Fruit fly (Drosophila melanogaster) whole organism, embryonic: ENCODE measurements around the gene Prdm13.

Experiments
- ATbp ChIP-seq: fragments of 200-800 bp; sonication (Bioruptor generic); optimal IDR thresholded peaks from 2 replicates; lab custom pipeline; 2017; ENCODE audit warnings: missing biosample characterization, mild to moderate bottlenecking, missing genetic modification characterization, missing genetic modification reagents
- Adf1 ChIP-seq: fragments of 200-800 bp; sonication (Bioruptor generic); IDR thresholded peaks from 2 replicates; pipeline ENCODE4 v1.3.6; 2022; ENCODE audit warnings: missing biosample characterization, missing genetic modification characterization
- Atf3 ChIP-seq: fragments of 200-800 bp; sonication (Bioruptor generic); optimal IDR thresholded peaks from 3 replicates; lab custom pipeline; 2016; ENCODE audit warnings: missing biosample characterization, missing genetic modification characterization
- Bdp1 ChIP-seq: fragments of 200-800 bp; sonication (Bioruptor generic); optimal IDR thresholded peaks from 3 replicates; lab custom pipeline; 2016; ENCODE audit warnings: missing biosample characterization, missing genetic modification characterization
- CG10565 ChIP-seq: fragments of 200-800 bp; sonication (Bioruptor generic); optimal IDR thresholded peaks from 3 replicates; lab custom pipeline; 2016; ENCODE audit warnings: missing biosample characterization, mild to moderate bottlenecking, missing genetic modification characterization
- CG11247 ChIP-seq: fragments of 200-800 bp; sonication (Bioruptor generic); IDR thresholded peaks from 2 replicates; pipeline ENCODE4 v1.3.6; 2022; ENCODE audit warnings: missing biosample characterization, missing genetic modification characterization
- CG12071 ChIP-seq: fragments of 200-800 bp; sonication (Bioruptor generic); optimal IDR thresholded peaks from 3 replicates; lab custom pipeline; 2018; ENCODE audit warnings: missing biosample characterization, mild to moderate bottlenecking, missing genetic modification characterization
- CG13624 ChIP-seq: fragments of 200-800 bp; sonication (Bioruptor generic); optimal IDR thresholded peaks from 2 replicates; lab custom pipeline; 2016; ENCODE audit warnings: missing biosample characterization, missing genetic modification characterization
- CG15601 ChIP-seq: fragments of 200-800 bp; sonication (Bioruptor generic); optimal IDR thresholded peaks from 3 replicates; lab custom pipeline; 2019; ENCODE audit warnings: missing biosample characterization, mild to moderate bottlenecking, missing genetic modification characterization, moderate library complexity
- CG17186 ChIP-seq: fragments of 200-800 bp; sonication (Bioruptor generic); optimal IDR thresholded peaks from 3 replicates; lab custom pipeline; 2017; ENCODE audit warnings: missing biosample characterization, missing genetic modification reagents, missing genetic modification characterization
- CG17568 ChIP-seq: fragments of 200-800 bp; sonication (Bioruptor generic); optimal IDR thresholded peaks from 2 replicates; lab custom pipeline; 2018; ENCODE audit warnings: missing biosample characterization, mild to moderate bottlenecking, missing genetic modification characterization, moderate library complexity
- CG18011 ChIP-seq: fragments of 200-800 bp; sonication (Bioruptor generic); optimal IDR thresholded peaks from 2 replicates; lab custom pipeline; 2017; ENCODE audit warnings: missing biosample characterization, missing genetic modification characterization, mild to moderate bottlenecking, moderate library complexity, missing genotype
- CG18599 ChIP-seq: fragments of 200-800 bp; sonication (Bioruptor generic); optimal IDR thresholded peaks from 3 replicates; lab custom pipeline; 2017; ENCODE audit warnings: missing biosample characterization, missing genetic modification characterization, mild to moderate bottlenecking, moderate library complexity, missing genetic modification reagents
- CG18619 ChIP-seq: fragments of 200-800 bp; sonication (Bioruptor generic); optimal IDR thresholded peaks from 3 replicates; lab custom pipeline; 2017; ENCODE audit warnings: missing biosample characterization, mild to moderate bottlenecking, missing genetic modification characterization
- CG2120 ChIP-seq: fragments of 200-800 bp; sonication (Bioruptor generic); optimal IDR thresholded peaks from 3 replicates; lab custom pipeline; 2016; ENCODE audit warnings: missing biosample characterization, missing genetic modification characterization
- CG2129 ChIP-seq: fragments of 200-800 bp; sonication (Bioruptor generic); IDR thresholded peaks from 2 replicates; pipeline ENCODE4 v1.3.6; 2022; ENCODE audit warnings: missing biosample characterization, missing genetic modification characterization; ENCODE audit not compliant: partially characterized antibody
- CG30020 ChIP-seq: fragments of 200-800 bp; optimal IDR thresholded peaks from 2 replicates; lab custom pipeline; 2019; ENCODE audit warnings: missing biosample characterization, mild to moderate bottlenecking, missing genetic modification characterization, moderate library complexity
- CG32772 ChIP-seq: fragments of 200-800 bp; sonication (Bioruptor generic); IDR thresholded peaks from 2 replicates; pipeline ENCODE4 v1.3.6; 2022; ENCODE audit warnings: missing biosample characterization, missing genetic modification characterization
- CG3847 ChIP-seq: fragments of 200-800 bp; sonication (Bioruptor generic); IDR thresholded peaks from 2 replicates; pipeline ENCODE4 v1.3.6; 2022; ENCODE audit warnings: missing biosample characterization, missing genetic modification characterization
- CG4820 ChIP-seq: fragments of 200-800 bp; sonication (Bioruptor generic); optimal IDR thresholded peaks from 3 replicates; lab custom pipeline; 2016; ENCODE audit warnings: missing biosample characterization, missing genetic modification characterization
- CG7786 ChIP-seq: fragments of 200-800 bp; sonication (Bioruptor generic); optimal IDR thresholded peaks from 2 replicates; lab custom pipeline; 2016; ENCODE audit warnings: missing biosample characterization, missing genetic modification characterization
- CG8388 ChIP-seq: fragments of 200-800 bp; sonication (Bioruptor generic); optimal IDR thresholded peaks from 2 replicates; lab custom pipeline; 2019; ENCODE audit warnings: missing biosample characterization, mild to moderate bottlenecking, missing genetic modification characterization, moderate library complexity
- CG9932 ChIP-seq: fragments of 200-800 bp; sonication (Bioruptor generic); IDR thresholded peaks from 2 replicates; pipeline ENCODE4 v1.3.6; 2022; ENCODE audit warnings: missing biosample characterization, missing genetic modification characterization
- Dek ChIP-seq: fragments of 200-800 bp; sonication (Bioruptor generic); optimal IDR thresholded peaks from 3 replicates; lab custom pipeline; 2019; ENCODE audit warnings: missing biosample characterization, mild to moderate bottlenecking, missing genetic modification characterization, moderate library complexity
- HLH4C ChIP-seq: fragments of 200-800 bp; sonication (Bioruptor generic); IDR thresholded peaks from 3 replicates; pipeline ENCODE4 v1.3.6; 2022; ENCODE audit warnings: missing biosample characterization, missing genetic modification characterization; ENCODE audit not compliant: partially characterized antibody
- HmgD ChIP-seq: fragments of 200-800 bp; sonication (Bioruptor generic); optimal IDR thresholded peaks from 3 replicates; lab custom pipeline; 2016; ENCODE audit warnings: missing biosample characterization, missing genetic modification characterization
- Max ChIP-seq: fragments of 200-800 bp; sonication (Bioruptor generic); optimal IDR thresholded peaks from 2 replicates; lab custom pipeline; 2016; ENCODE audit warnings: missing biosample characterization, mild to moderate bottlenecking, missing genetic modification characterization
- Med ChIP-seq: fragments of 200-800 bp; sonication (Bioruptor generic); peaks from one replicate; lab custom pipeline; 2016; ENCODE audit warnings: missing biosample characterization, missing genetic modification characterization, mild to moderate bottlenecking, inconsistent platforms, moderate library complexity
- NC2β ChIP-seq: fragments of 200-800 bp; sonication (Bioruptor generic); optimal IDR thresholded peaks from 2 replicates; lab custom pipeline; 2016; ENCODE audit warnings: missing biosample characterization, missing genetic modification characterization
- NfI ChIP-seq: fragments of 200-800 bp; sonication (Bioruptor generic); optimal IDR thresholded peaks from 3 replicates; lab custom pipeline; 2018; ENCODE audit warnings: missing biosample characterization, mild to moderate bottlenecking, missing genetic modification characterization, moderate library complexity
- Sox100B ChIP-seq: fragments of 200-800 bp; sonication (Bioruptor generic); optimal IDR thresholded peaks from 3 replicates; lab custom pipeline; 2018; ENCODE audit warnings: missing biosample characterization, mild to moderate bottlenecking, missing genetic modification characterization
- Sox102F ChIP-seq: fragments of 200-800 bp; sonication (Bioruptor generic); optimal IDR thresholded peaks from 2 replicates; lab custom pipeline; 2018; ENCODE audit warnings: missing biosample characterization, mild to moderate bottlenecking, missing genetic modification characterization, moderate library complexity
- amos ChIP-seq: fragments of 200-800 bp; sonication (Bioruptor generic); IDR thresholded peaks from 2 replicates; pipeline ENCODE4 v1.3.6; 2022; ENCODE audit warnings: missing biosample characterization, missing genetic modification characterization; ENCODE audit not compliant: partially characterized antibody
- corto ChIP-seq: fragments of 200-800 bp; sonication (Bioruptor generic); optimal IDR thresholded peaks from 2 replicates; lab custom pipeline; 2016; ENCODE audit warnings: missing biosample characterization, mild to moderate bottlenecking, missing genetic modification characterization, moderate library complexity
- dysf ChIP-seq: fragments of 200-800 bp; sonication (Bioruptor generic); IDR thresholded peaks from 3 replicates; pipeline ENCODE4 v1.3.6; 2022; ENCODE audit warnings: missing biosample characterization, missing genetic modification characterization
- eve ChIP-seq, 2 experiments: fragments of >200 bp; optimal IDR thresholded peaks; 2 replicates each; lab custom pipeline; 2017; ENCODE audit warnings: missing biosample characterization in 2 of 2, missing genetic modification characterization in 2 of 2
- fd3F ChIP-seq: fragments of 200-800 bp; sonication (Bioruptor generic); optimal IDR thresholded peaks from 2 replicates; lab custom pipeline; 2018; ENCODE audit warnings: missing biosample characterization, mild to moderate bottlenecking, missing genetic modification characterization, moderate library complexity
- grn ChIP-seq: fragments of 200-800 bp; sonication (Bioruptor generic); optimal IDR thresholded peaks from 3 replicates; lab custom pipeline; 2017; ENCODE audit warnings: missing biosample characterization, missing genetic modification characterization
- jing ChIP-seq: fragments of 200-800 bp; sonication (Bioruptor generic); optimal IDR thresholded peaks from 2 replicates; lab custom pipeline; 2018; ENCODE audit warnings: missing biosample characterization, mild to moderate bottlenecking, missing genetic modification characterization
- kah ChIP-seq: fragments of 200-800 bp; sonication (Bioruptor generic); optimal IDR thresholded peaks from 2 replicates; lab custom pipeline; 2018; ENCODE audit warnings: missing biosample characterization, mild to moderate bottlenecking, missing genetic modification characterization
- maf-S ChIP-seq: fragments of 200-800 bp; sonication (Bioruptor generic); optimal IDR thresholded peaks from 2 replicates; lab custom pipeline; 2016; ENCODE audit warnings: missing biosample characterization, missing genetic modification characterization
- onecut ChIP-seq: fragments of 200-800 bp; sonication (Bioruptor generic); IDR thresholded peaks from 2 replicates; pipeline ENCODE4 v1.3.6; 2022; ENCODE audit warnings: missing biosample characterization, missing genetic modification characterization
- pan ChIP-seq, 4 experiments: fragments of >200 bp in 3 of 4; fragments of 200-800 bp in 1 of 4; sonication (Bioruptor generic) in 1 of 4; optimal IDR thresholded peaks in 3 of 4; IDR thresholded peaks in 1 of 4; 2 replicates each; pipeline versions ENCODE4 v1.3.6 to Lab custom; 2017 to 2022; ENCODE audit warnings: missing biosample characterization in 2 of 4, missing genetic modification characterization in 2 of 4, mixed read lengths in 1 of 4
- sug ChIP-seq: fragments of 200-800 bp; optimal IDR thresholded peaks from 2 replicates; lab custom pipeline; 2019; ENCODE audit warnings: missing biosample characterization, mild to moderate bottlenecking, missing genetic modification characterization, moderate library complexity
- ttk ChIP-seq: fragments of 200-800 bp; sonication (Bioruptor generic); IDR thresholded peaks from 2 replicates; pipeline ENCODE4 v2.1.2; 2022; ENCODE audit warnings: missing biosample characterization, missing genetic modification characterization
- twi ChIP-seq: fragments of 200-800 bp; optimal IDR thresholded peaks from 2 replicates; lab custom pipeline; 2019; ENCODE audit warnings: missing biosample characterization, mild to moderate bottlenecking, missing genetic modification characterization, moderate library complexity
- unpg ChIP-seq: fragments of 200-800 bp; sonication (Bioruptor generic); optimal IDR thresholded peaks from 3 replicates; lab custom pipeline; 2018; ENCODE audit warnings: missing biosample characterization, mild to moderate bottlenecking, missing genetic modification characterization, moderate library complexity

Gene Prdm13

DNA sequence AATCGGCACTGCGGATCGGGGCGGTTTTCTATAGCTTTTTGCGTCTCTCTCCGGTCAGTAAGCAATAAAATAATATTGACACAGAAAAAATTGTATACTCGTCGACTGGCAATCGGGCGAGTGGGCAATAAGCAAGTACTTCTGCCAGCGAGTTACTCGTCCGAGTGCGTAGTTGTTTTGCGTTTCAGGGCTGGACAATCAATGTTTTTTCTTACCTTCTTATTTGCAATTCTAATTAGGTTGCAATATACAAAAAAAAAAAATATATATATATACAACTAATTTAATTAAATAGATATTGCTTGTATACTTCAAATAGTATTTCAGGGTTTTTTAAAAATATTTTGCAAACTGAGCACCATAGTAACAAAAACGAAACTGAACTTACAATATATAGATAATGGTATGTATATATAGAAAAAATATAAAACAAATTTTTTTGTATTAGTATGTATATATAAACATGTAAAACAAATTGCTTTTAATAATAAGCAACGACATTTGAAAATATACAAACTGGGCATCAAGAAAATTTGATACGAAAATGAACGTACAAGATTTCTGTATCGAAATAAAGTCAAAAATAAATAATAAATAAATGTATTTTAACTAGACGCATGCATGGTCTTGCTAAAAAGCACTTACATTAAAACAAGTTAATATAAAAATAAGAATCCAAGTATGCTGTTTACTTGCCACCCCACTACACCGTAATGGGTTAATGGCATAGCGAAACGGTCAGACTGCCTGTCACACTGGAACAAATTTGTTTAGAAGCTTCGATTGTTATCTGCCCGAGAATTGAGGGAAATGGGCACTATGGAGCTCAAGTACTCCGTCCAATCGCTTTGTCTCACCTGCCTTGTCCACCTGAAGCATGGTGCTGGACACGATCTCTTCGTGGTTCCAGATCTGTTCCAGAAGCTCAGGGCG is 26.3 kb downstream of the Prdm13 start, which contains the start of the genes D19A and CG7386 (continued):
- TF ChIP-seq CG8388 (GFP tag; lab: Kevin White, UChicago) (peak; percentile 30), CG32772 (GFP tag; lab: Robert Waterston, UW) (peak; percentile 46; the same call in 1 of the 2 replicates), Sox102F (GFP tag; lab: Kevin White, UChicago) (peak; percentile 58), CG18599 (GFP tag; lab: Kevin White, UChicago) (peak; percentile 43), amos (GFP tag; lab: Robert Waterston, UW) (peak; percentile 34; the same call in 1 of the 2 replicates), ATbp (GFP tag; lab: Kevin White, UChicago) (no peak), sug (tag; lab: Kevin White, UChicago) (peak; percentile 25), CG4820 (GFP tag; lab: Kevin White, UChicago) (peak; percentile 13), NfI (GFP tag; lab: Kevin White, UChicago) (peak; percentile 45), Dek (tag; lab: Kevin White, UChicago) (peak; percentile 47), CG18011 (GFP tag; lab: Kevin White, UChicago) (no peak), Sox100B (GFP tag; lab: Kevin White, UChicago) (peak; percentile 53), NC2β (GFP tag; lab: Kevin White, UChicago) (peak; percentile 31), pan (optimal IDR thresholded peaks at IDR 0.05; lab: Kevin White, UChicago) (no peak), pan (GFP tag; optimal IDR thresholded peaks at IDR 0.05 in 1 of 2, IDR thresholded peaks at IDR 0.05 in 1 of 2) (peak in 1 of 2 experiments; percentile 78), Max (peak; percentile 31), CG9932 (GFP tag; lab: Robert Waterston, UW) (peak; percentile 74), CG18619 (GFP tag; lab: Kevin White, UChicago) (peak; percentile 12), HmgD (GFP tag; lab: Kevin White, UChicago) (peak; percentile 62), kah (GFP tag; lab: Kevin White, UChicago) (peak; percentile 32), CG13624 (peak; percentile 66), CG30020 (tag; lab: Kevin White, UChicago) (peak; percentile 29), CG2120 (GFP tag; lab: Kevin White, UChicago) (peak; percentile 79), ttk (peak; percentile 37; the same call in 1 of the 2 replicates), corto (no peak), twi (no peak), CG7786 (GFP tag; lab: Kevin White, UChicago) (peak; percentile 56), fd3F (GFP tag; lab: Kevin White, UChicago) (peak; percentile 3), unpg (GFP tag; lab: Kevin White, UChicago) (peak; percentile 67), CG17186 (GFP tag; lab: Kevin White, UChicago) (no peak), maf-S (GFP tag; lab: Kevin White, UChicago) (peak; percentile 29), Adf1 (GFP tag; lab: Robert Waterston, UW) (no peak), Med (GFP tag; lab: Kevin White, UChicago) (peak; percentile 94), grn (GFP tag; lab: Kevin White, UChicago) (peak; percentile 76), CG15601 (tag; lab: Kevin White, UChicago) (peak; percentile 20), CG17568 (GFP tag; lab: Kevin White, UChicago) (no peak), CG12071 (GFP tag; lab: Kevin White, UChicago) (no peak), onecut (GFP tag; lab: Robert Waterston, UW) (peak; percentile 57), CG11247 (GFP tag; lab: Robert Waterston, UW) (peak; percentile 40), HLH4C (GFP tag; lab: Robert Waterston, UW) (peak; percentile 51; the same call in 2 of the 3 replicates), CG2129 (no peak), Bdp1 (GFP tag; lab: Kevin White, UChicago) (no peak), CG3847 (GFP tag; lab: Robert Waterston, UW) (peak; percentile 51), jing (GFP tag; lab: Kevin White, UChicago) (no peak), dysf (GFP tag; lab: Robert Waterston, UW) (peak; percentile 66), eve (GFP tag; optimal IDR thresholded peaks at IDR 0.05; lab: Kevin White, UChicago) (no peak), Atf3 (GFP tag; lab: Kevin White, UChicago) (no peak), CG10565 (GFP tag; lab: Kevin White, UChicago) (no peak)
